Fruit fly (Drosophila melanogaster): ENCODE results near the gene CG4619.
A peak's percentile ranks its signal among the peaks of the same experiment; 100 is the strongest.

CG4619 gene

DNA sequence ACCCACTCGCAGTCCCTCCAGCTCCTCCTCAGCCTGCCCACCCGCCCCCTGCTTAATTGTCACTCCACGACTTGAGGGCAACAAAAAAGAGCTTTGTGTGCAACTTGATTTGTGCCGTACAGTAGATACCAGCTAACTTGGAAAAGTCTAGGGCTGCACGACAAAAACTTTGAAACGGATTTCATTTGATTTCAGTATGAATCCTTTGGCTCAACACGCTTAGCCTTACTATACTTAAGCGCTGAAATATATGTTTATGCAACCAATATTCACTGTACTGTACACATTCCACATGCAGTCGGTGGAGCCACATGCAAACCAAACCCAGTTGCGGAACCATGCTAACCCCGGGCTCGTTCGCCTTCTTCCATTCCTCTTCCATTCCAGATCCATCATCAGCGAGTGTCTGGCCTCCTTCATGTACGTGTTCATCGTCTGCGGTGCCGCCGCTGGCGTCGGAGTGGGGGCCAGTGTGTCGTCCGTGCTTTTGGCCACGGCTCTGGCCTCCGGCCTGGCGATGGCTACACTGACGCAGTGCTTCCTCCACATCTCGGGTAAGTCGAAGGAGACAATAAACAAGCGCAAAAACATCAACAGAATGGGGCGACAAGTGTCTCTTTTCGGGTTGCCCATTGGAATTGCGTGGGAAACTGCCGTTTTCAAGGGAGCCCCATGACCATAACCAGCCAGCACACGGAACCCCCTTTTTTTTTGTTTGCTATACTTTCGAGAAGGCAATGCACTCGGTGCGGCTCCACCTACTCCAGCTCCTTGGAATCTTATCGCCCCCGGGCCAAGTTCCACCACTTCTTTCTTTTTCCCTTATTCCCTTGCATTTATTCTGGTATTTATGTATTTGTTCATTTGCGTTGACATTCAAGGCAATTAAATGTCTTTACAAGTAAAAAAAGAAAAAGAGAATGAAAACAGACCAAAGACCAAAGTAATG, 48.0 kb downstream of the CG4619 start (continued):
- no peak for TF ChIP-seq Oaz (GFP tag; IDR thresholded peaks at IDR 0.05)
- TF ChIP-seq Hr78 (GFP tag; optimal IDR thresholded peaks at IDR 0.05) = peak in 1 of 2 experiments; percentile 30
- no peak for TF ChIP-seq B-H2 (GFP tag; optimal IDR thresholded peaks at IDR 0.05)
- peak; percentile 65 for TF ChIP-seq CG17829 (tag; optimal IDR thresholded peaks at IDR 0.05)
- TF ChIP-seq da (GFP tag; optimal IDR thresholded peaks at IDR 0.05) = no peak
- no peak for TF ChIP-seq CG18011 (GFP tag; optimal IDR thresholded peaks at IDR 0.05)
- peak; percentile 34 for TF ChIP-seq CG13424 (tag; optimal IDR thresholded peaks at IDR 0.05)
- no peak for TF ChIP-seq tna (GFP tag; IDR thresholded peaks at IDR 0.05; ENCODE audit: partially characterized antibody)
- TF ChIP-seq CG13123 (GFP tag; optimal IDR thresholded peaks at IDR 0.05) = no peak
- peak; percentile 53; the same call in 1 of the 2 replicates for TF ChIP-seq CG11247 (GFP tag; IDR thresholded peaks at IDR 0.05)
- TF ChIP-seq kni (GFP tag; optimal IDR thresholded peaks at IDR 0.05) = no peak
- TF ChIP-seq Dbx (GFP tag; IDR thresholded peaks at IDR 0.05) = no peak
- TF ChIP-seq prd (optimal IDR thresholded peaks at IDR 0.05) = no peak
- TF ChIP-seq prd (GFP tag; IDR thresholded peaks at IDR 0.05) = peak; percentile 72; the same call in 2 of the 3 replicates
- TF ChIP-seq dan (GFP tag; IDR thresholded peaks at IDR 0.05) = no peak
- TF ChIP-seq Xbp1 (GFP tag; optimal IDR thresholded peaks at IDR 0.05) = peak; percentile 54
- TF ChIP-seq CG3281 (GFP tag; optimal IDR thresholded peaks at IDR 0.05) = no peak
- peak; percentile 78 for TF ChIP-seq lbe (GFP tag; optimal IDR thresholded peaks at IDR 0.05)
- TF ChIP-seq NC2α (GFP tag; optimal IDR thresholded peaks at IDR 0.05) = no peak
- TF ChIP-seq CG14710 (tag; optimal IDR thresholded peaks at IDR 0.05) = peak; percentile 47
- no peak for TF ChIP-seq amos (GFP tag; IDR thresholded peaks at IDR 0.05; ENCODE audit: partially characterized antibody)
- peak; percentile 47 for TF ChIP-seq bcd (GFP tag; optimal IDR thresholded peaks at IDR 0.05)
- no peak for TF ChIP-seq CG4282 (GFP tag; optimal IDR thresholded peaks at IDR 0.05)
- TF ChIP-seq CG3838 (GFP tag; optimal IDR thresholded peaks at IDR 0.05) = no peak
- TF ChIP-seq sc (optimal IDR thresholded peaks at IDR 0.05) = no peak
- TF ChIP-seq sc (GFP tag; optimal IDR thresholded peaks at IDR 0.05) = peak; percentile 9
- TF ChIP-seq ro (GFP tag; IDR thresholded peaks at IDR 0.05) = no peak
- TF ChIP-seq CG8765 (GFP tag; IDR thresholded peaks at IDR 0.05) = no peak
- peak; percentile 21 for TF ChIP-seq Abd-B (GFP tag; optimal IDR thresholded peaks at IDR 0.05)
- no peak for TF ChIP-seq CG8281 (tag; optimal IDR thresholded peaks at IDR 0.05)
- no peak for TF ChIP-seq nau (GFP tag; optimal IDR thresholded peaks at IDR 0.05)
- no peak for TF ChIP-seq Camta (GFP tag; optimal IDR thresholded peaks at IDR 0.05)
- TF ChIP-seq CG2129 (GFP tag; IDR thresholded peaks at IDR 0.05; ENCODE audit: partially characterized antibody) = no peak
- TF ChIP-seq sr (GFP tag; IDR thresholded peaks at IDR 0.05) = 0 out of 3 replicates have a peak, but pooled peaks have one; percentile 33
- TF ChIP-seq mam (GFP tag; optimal IDR thresholded peaks at IDR 0.05) = no peak
- TF ChIP-seq CG11696 (GFP tag; IDR thresholded peaks at IDR 0.05) = no peak
- no peak for TF ChIP-seq Lpt (GFP tag; optimal IDR thresholded peaks at IDR 0.05)
- no peak for TF ChIP-seq CG11398 (GFP tag; optimal IDR thresholded peaks at IDR 0.05)
- TF ChIP-seq sens-2 (GFP tag; IDR thresholded peaks at IDR 0.05) = no peak
- TF ChIP-seq Taf1 (GFP tag; IDR thresholded peaks at IDR 0.05) = no peak
- no peak for TF ChIP-seq CG17568 (GFP tag; optimal IDR thresholded peaks at IDR 0.05)
- peak; percentile 52 for TF ChIP-seq ssp (GFP tag; IDR thresholded peaks at IDR 0.05)
- no peak for TF ChIP-seq Lhr (GFP tag; optimal IDR thresholded peaks at IDR 0.05)
- TF ChIP-seq mirr (GFP tag; optimal IDR thresholded peaks at IDR 0.05) = no peak
- TF ChIP-seq Elba2 (GFP tag; optimal IDR thresholded peaks at IDR 0.05) = no peak
- TF ChIP-seq odd (GFP tag; optimal IDR thresholded peaks at IDR 0.05) = no peak
- no peak for TF ChIP-seq Lim3 (GFP tag; IDR thresholded peaks at IDR 0.05)
- peak; percentile 77; the same call in 2 of the 3 replicates for TF ChIP-seq gce (GFP tag; IDR thresholded peaks at IDR 0.05)
- TF ChIP-seq CG14050 (GFP tag; IDR thresholded peaks at IDR 0.05) = peak; percentile 30; the same call in 1 of the 3 replicates
